Worm (Caenorhabditis elegans): ENCODE data around the gene ets-7.

The ets-7 gene

ce11 chrV:7545187-7545586 is 13.4 kb downstream of the ets-7 start, which contains the start of the genes C54F6.19 and nhx-3:
Gene C54F6.19 (plus strand): TSS chrV:7545487.
Gene nhx-3 (minus strand): TSS chrV:7545523.
- no peak for TF ChIP-seq lin-13 (GFP tag; optimal IDR thresholded peaks at IDR 0.05)
- no peak for TF ChIP-seq peb-1 (tag; optimal IDR thresholded peaks at IDR 0.05)
- TF ChIP-seq ztf-11 (tag; optimal IDR thresholded peaks at IDR 0.05): no peak
- TF ChIP-seq elt-3 (tag; optimal IDR thresholded peaks at IDR 0.05): no peak
- no peak for TF ChIP-seq C34F6.9 (tag; optimal IDR thresholded peaks at IDR 0.05)
- TF ChIP-seq blmp-1 (tag; optimal IDR thresholded peaks at IDR 0.05; ENCODE audit: insufficient read depth): no peak
- no peak for TF ChIP-seq gmeb-1 (tag; optimal IDR thresholded peaks at IDR 0.05)
- no peak for TF ChIP-seq nhr-25 (tag; optimal IDR thresholded peaks at IDR 0.05)
- no peak for TF ChIP-seq nhr-11 (tag; optimal IDR thresholded peaks at IDR 0.05)
- no peak for TF ChIP-seq egl-27 (tag; optimal IDR thresholded peaks at IDR 0.05)
- no peak for TF ChIP-seq mab-5 (tag; optimal IDR thresholded peaks at IDR 0.05)
- TF ChIP-seq zag-1 (tag; optimal IDR thresholded peaks at IDR 0.05): no peak
- no peak for TF ChIP-seq lin-39 (tag; optimal IDR thresholded peaks at IDR 0.05)
- TF ChIP-seq F13H6.1 (tag; optimal IDR thresholded peaks at IDR 0.05): no peak
- no peak for TF ChIP-seq nhr-77 (tag; optimal IDR thresholded peaks at IDR 0.05)
- TF ChIP-seq aly-2 (tag; optimal IDR thresholded peaks at IDR 0.05): no peak
- TF ChIP-seq unc-39 (tag; optimal IDR thresholded peaks at IDR 0.05): no peak
- no peak for TF ChIP-seq ama-1 (optimal IDR thresholded peaks at IDR 0.05)

ce11 chrV:7543728-7544127 is 14.9 kb downstream of the ets-7 start:
- TF ChIP-seq skn-1 (tag; optimal IDR thresholded peaks at IDR 0.05): no peak
- TF ChIP-seq egl-27 (tag; optimal IDR thresholded peaks at IDR 0.05): no peak
- no peak for TF ChIP-seq nhr-77 (tag; optimal IDR thresholded peaks at IDR 0.05)
- peak; percentile 69 for TF ChIP-seq nhr-21 (tag; optimal IDR thresholded peaks at IDR 0.05)
- no peak for TF ChIP-seq aly-2 (tag; optimal IDR thresholded peaks at IDR 0.05)
- no peak for TF ChIP-seq ZK546.5 (tag; optimal IDR thresholded peaks at IDR 0.05)
- no peak for TF ChIP-seq fos-1 (tag; optimal IDR thresholded peaks at IDR 0.05)
- TF ChIP-seq mdl-1 (tag; optimal IDR thresholded peaks at IDR 0.05): no peak
- TF ChIP-seq snpc-4 (tag; optimal IDR thresholded peaks at IDR 0.05): no peak
- peak; percentile 2 for TF ChIP-seq sma-9 (GFP tag; optimal IDR thresholded peaks at IDR 0.05)
- no peak for TF ChIP-seq sma-9 (tag; optimal IDR thresholded peaks at IDR 0.05)
- TF ChIP-seq nhr-237 (tag; optimal IDR thresholded peaks at IDR 0.05): no peak

ce11 chrV:7539015-7539414 is 19.6 kb downstream of the ets-7 start, which contains the start of gene srh-268:
Gene srh-268 (plus strand): TSS chrV:7539315.
- TF ChIP-seq lsy-2 (tag; optimal IDR thresholded peaks at IDR 0.05) (no peak), nhr-25 (tag; optimal IDR thresholded peaks at IDR 0.05) (no peak), ztf-1 (GFP tag; conservative IDR thresholded peaks at IDR 0.05) (no peak)

ce11 chrV:7538018-7538417 is 20.6 kb downstream of the ets-7 start, which contains the start of gene C54F6.12:
Gene C54F6.12 (minus strand): TSS chrV:7538118.
- TF ChIP-seq nhr-10 (tag; optimal IDR thresholded peaks at IDR 0.05) (no peak), blmp-1 (tag; optimal IDR thresholded peaks at IDR 0.05; ENCODE audit: insufficient read depth) (no peak), gmeb-1 (tag; optimal IDR thresholded peaks at IDR 0.05) (no peak), F13H6.1 (tag; optimal IDR thresholded peaks at IDR 0.05) (no peak)

- TF ChIP-seq nhr-77 (tag; optimal IDR thresholded peaks at IDR 0.05): no peak
- no peak for TF ChIP-seq lin-11 (tag; optimal IDR thresholded peaks at IDR 0.05)
- no peak for TF ChIP-seq zag-1 (tag; optimal IDR thresholded peaks at IDR 0.05)
- no peak for TF ChIP-seq ceh-82 (tag; optimal IDR thresholded peaks at IDR 0.05)
- TF ChIP-seq lin-13 (GFP tag; optimal IDR thresholded peaks at IDR 0.05): no peak
- no peak for TF ChIP-seq sem-4 (tag; optimal IDR thresholded peaks at IDR 0.05)
- TF ChIP-seq gmeb-1 (tag; optimal IDR thresholded peaks at IDR 0.05): no peak
- TF ChIP-seq R02D3.7 (tag; optimal IDR thresholded peaks at IDR 0.05): no peak
- no peak for TF ChIP-seq ZK546.5 (tag; optimal IDR thresholded peaks at IDR 0.05)
Observed at ce11 chrV:7532947-7533346, 25.6 kb downstream of the ets-7 start, which contains the start of gene C54F6.3. Gene C54F6.3 (plus strand): TSS chrV:7533247.

ce11 chrV:7529840-7530239 is 28.8 kb downstream of the ets-7 start, which contains the start of gene swt-2:
Gene swt-2 (plus strand): TSS chrV:7530140.
- TF ChIP-seq zag-1 (tag; optimal IDR thresholded peaks at IDR 0.05): no peak
- no peak for TF ChIP-seq Y55F3AM.14 (GFP tag; optimal IDR thresholded peaks at IDR 0.05)
- no peak for TF ChIP-seq nhr-237 (tag; optimal IDR thresholded peaks at IDR 0.05)
- TF ChIP-seq ceh-82 (tag; optimal IDR thresholded peaks at IDR 0.05): no peak
